Fruit fly (Drosophila melanogaster) whole organism, prepupa: Measurements from ENCODE around the gene crp.

Source experiments
- Blimp-1 ChIP-seq: fragments of 200-800 bp; sonication (Bioruptor generic); optimal IDR thresholded peaks from 3 replicates; lab custom pipeline; 2017; ENCODE audit warnings: missing biosample characterization, missing genetic modification characterization, mild to moderate bottlenecking, moderate library complexity, missing genetic modification reagents
- CG10631 ChIP-seq: fragments of 200-800 bp; sonication (Bioruptor generic); optimal IDR thresholded peaks from 2 replicates; lab custom pipeline; 2016; ENCODE audit warnings: missing biosample characterization, missing genetic modification characterization
- CG10669 ChIP-seq: fragments of 200-800 bp; sonication (Bioruptor generic); optimal IDR thresholded peaks from 3 replicates; lab custom pipeline; 2018; ENCODE audit warnings: missing biosample characterization, mild to moderate bottlenecking, missing genetic modification characterization, moderate library complexity
- CG11294 ChIP-seq: fragments of 200-800 bp; sonication (Bioruptor generic); IDR thresholded peaks from 2 replicates; pipeline ENCODE4 v1.3.6; 2022; ENCODE audit warnings: missing biosample characterization, missing genetic modification characterization
- CG11762 ChIP-seq: fragments of 200-800 bp; sonication (Bioruptor generic); optimal IDR thresholded peaks from 3 replicates; lab custom pipeline; 2016; ENCODE audit warnings: missing biosample characterization, missing genetic modification characterization; ENCODE audit not compliant: insufficient read depth
- CG15336 ChIP-seq: fragments of 200-800 bp; sonication (Bioruptor generic); IDR thresholded peaks from 2 replicates; pipeline ENCODE4 v1.3.6; 2022; ENCODE audit warnings: missing biosample characterization, missing genetic modification characterization
- CG1621 ChIP-seq: fragments of 200-800 bp; sonication (Bioruptor generic); optimal IDR thresholded peaks from 3 replicates; lab custom pipeline; 2018; ENCODE audit warnings: missing biosample characterization, mild to moderate bottlenecking, missing genetic modification characterization
- CG3032 ChIP-seq: fragments of 200-800 bp; optimal IDR thresholded peaks from 2 replicates; lab custom pipeline; 2019; ENCODE audit warnings: missing biosample characterization, mild to moderate bottlenecking, missing genetic modification characterization, moderate library complexity
- CG31627 ChIP-seq: fragments of 200-800 bp; sonication (Bioruptor generic); optimal IDR thresholded peaks from 3 replicates; lab custom pipeline; 2016; ENCODE audit warnings: missing biosample characterization, missing genetic modification characterization
- CG32006 ChIP-seq: fragments of 200-800 bp; sonication (Bioruptor generic); optimal IDR thresholded peaks from 3 replicates; lab custom pipeline; 2017; ENCODE audit warnings: missing biosample characterization, mild to moderate bottlenecking, missing genetic modification characterization
- CG34406 ChIP-seq: fragments of 200-800 bp; sonication (Bioruptor generic); optimal IDR thresholded peaks from 3 replicates; lab custom pipeline; 2016; ENCODE audit warnings: missing biosample characterization, missing genetic modification characterization
- CG3919 ChIP-seq: fragments of 200-800 bp; sonication (Bioruptor generic); optimal IDR thresholded peaks from 3 replicates; lab custom pipeline; 2016; ENCODE audit warnings: missing biosample characterization, missing genetic modification characterization
- CG6163 ChIP-seq: fragments of 200-800 bp; sonication (Bioruptor generic); IDR thresholded peaks from 3 replicates; pipeline ENCODE4 v1.3.6; 2022; ENCODE audit warnings: missing biosample characterization, missing genetic modification characterization
- CG6808 ChIP-seq: fragments of 200-800 bp; sonication (Bioruptor generic); optimal IDR thresholded peaks from 3 replicates; lab custom pipeline; 2017; ENCODE audit warnings: missing biosample characterization, missing genetic modification characterization, mild to moderate bottlenecking, moderate library complexity, missing genetic modification reagents
- CG6854 ChIP-seq: fragments of 200-800 bp; sonication (Bioruptor generic); optimal IDR thresholded peaks from 2 replicates; lab custom pipeline; 2017; ENCODE audit warnings: missing biosample characterization, mild to moderate bottlenecking, missing genetic modification characterization
- CG7368 ChIP-seq: fragments of 200-800 bp; sonication (Bioruptor generic); optimal IDR thresholded peaks from 3 replicates; lab custom pipeline; 2016; ENCODE audit warnings: missing biosample characterization, missing genetic modification characterization
- CG8119 ChIP-seq: fragments of 200-800 bp; sonication (Bioruptor generic); IDR thresholded peaks from 3 replicates; pipeline ENCODE4 v1.3.6; 2022; ENCODE audit warnings: missing biosample characterization, missing genetic modification characterization
- CG8319 ChIP-seq: fragments of 200-800 bp; sonication (Bioruptor generic); optimal IDR thresholded peaks from 3 replicates; lab custom pipeline; 2016; ENCODE audit warnings: missing biosample characterization, missing genetic modification characterization
- CG8632 ChIP-seq: fragments of 200-800 bp; sonication (Bioruptor generic); optimal IDR thresholded peaks from 3 replicates; lab custom pipeline; 2016; ENCODE audit warnings: missing biosample characterization, missing genetic modification characterization
- CG9139 ChIP-seq: fragments of 200-800 bp; sonication (Bioruptor generic); optimal IDR thresholded peaks from 3 replicates; lab custom pipeline; 2017; ENCODE audit warnings: missing biosample characterization, mild to moderate bottlenecking, missing genetic modification characterization
- Eip75B ChIP-seq: fragments of 200-800 bp; sonication (Bioruptor generic); optimal IDR thresholded peaks from 3 replicates; lab custom pipeline; 2016; ENCODE audit warnings: missing biosample characterization, missing genetic modification characterization
- Eip78C ChIP-seq: fragments of 200-800 bp; sonication (Bioruptor generic); peaks from one replicate; lab custom pipeline; 2016; ENCODE audit warnings: missing biosample characterization, missing genetic modification characterization
- Eip93F ChIP-seq: fragments of 200-800 bp; sonication (Bioruptor generic); optimal IDR thresholded peaks from 2 replicates; lab custom pipeline; 2016; ENCODE audit warnings: missing biosample characterization, mild to moderate bottlenecking, missing genetic modification characterization
- Ets21C ChIP-seq: fragments of 200-800 bp; sonication (Bioruptor generic); optimal IDR thresholded peaks from 3 replicates; lab custom pipeline; 2016; ENCODE audit warnings: missing biosample characterization, missing genetic modification characterization
- Ets96B ChIP-seq: fragments of 200-800 bp; optimal IDR thresholded peaks from 2 replicates; lab custom pipeline; 2019; ENCODE audit warnings: missing biosample characterization, mild to moderate bottlenecking, missing genetic modification characterization, moderate library complexity
- Gug ChIP-seq: fragments of 200-800 bp; sonication (Bioruptor generic); IDR thresholded peaks from 2 replicates; pipeline ENCODE4 v1.3.6; 2022; ENCODE audit warnings: missing biosample characterization, missing genetic modification characterization
- Hr38 ChIP-seq: sonication (Bioruptor generic); optimal IDR thresholded peaks from 2 replicates; lab custom pipeline; 2016; ENCODE audit warnings: missing biosample characterization, missing genetic modification characterization
- Hr39 ChIP-seq: fragments of 200-800 bp; sonication (Bioruptor generic); optimal IDR thresholded peaks from 2 replicates; lab custom pipeline; 2016; ENCODE audit warnings: missing biosample characterization, missing genetic modification characterization
- Hr4 ChIP-seq: fragments of 200-800 bp; sonication (Bioruptor generic); optimal IDR thresholded peaks from 3 replicates; lab custom pipeline; 2016; ENCODE audit warnings: missing biosample characterization, missing genetic modification characterization
- OdsH ChIP-seq: fragments of 200-800 bp; sonication (Bioruptor generic); optimal IDR thresholded peaks from 3 replicates; lab custom pipeline; 2016; ENCODE audit warnings: missing biosample characterization, missing genetic modification characterization
- Smox ChIP-seq: fragments of 200-800 bp; sonication (Bioruptor generic); optimal IDR thresholded peaks from 3 replicates; lab custom pipeline; 2016; ENCODE audit warnings: missing biosample characterization, missing genetic modification characterization
- Sox102F ChIP-seq: fragments of 200-800 bp; sonication (Bioruptor generic); optimal IDR thresholded peaks from 2 replicates; lab custom pipeline; 2016; ENCODE audit warnings: missing biosample characterization, mild to moderate bottlenecking, missing genetic modification characterization
- Sox14 ChIP-seq: fragments of 200-800 bp; sonication (Bioruptor generic); optimal IDR thresholded peaks from 3 replicates; lab custom pipeline; 2016; ENCODE audit warnings: missing biosample characterization, missing genetic modification characterization
- achi ChIP-seq: fragments of 200-800 bp; sonication (Bioruptor generic); optimal IDR thresholded peaks from 3 replicates; lab custom pipeline; 2016; ENCODE audit warnings: missing biosample characterization, missing genetic modification characterization
- acj6 ChIP-seq: fragments of 200-800 bp; sonication (Bioruptor generic); optimal IDR thresholded peaks from 3 replicates; lab custom pipeline; 2016; ENCODE audit warnings: missing biosample characterization, missing genetic modification characterization
- cyc ChIP-seq: fragments of 200-800 bp; sonication (Bioruptor generic); optimal IDR thresholded peaks from 3 replicates; lab custom pipeline; 2016; ENCODE audit warnings: missing biosample characterization, missing genetic modification characterization
- dac ChIP-seq: fragments of 200-800 bp; sonication (Bioruptor generic); optimal IDR thresholded peaks from 2 replicates; lab custom pipeline; 2017; ENCODE audit warnings: missing biosample characterization, mild to moderate bottlenecking, missing genetic modification characterization
- dsx ChIP-seq: fragments of 200-800 bp; optimal IDR thresholded peaks from 3 replicates; lab custom pipeline; 2019; ENCODE audit warnings: missing biosample characterization, mild to moderate bottlenecking, missing genetic modification characterization, moderate library complexity; ENCODE audit not compliant: poor library complexity, severe bottlenecking
- eg ChIP-seq: fragments of 200-800 bp; sonication (Bioruptor generic); IDR thresholded peaks from 3 replicates; pipeline ENCODE4 v1.3.6; 2022; ENCODE audit warnings: missing biosample characterization, missing genetic modification characterization
- esn ChIP-seq: fragments of 200-800 bp; sonication (Bioruptor generic); optimal IDR thresholded peaks from 2 replicates; lab custom pipeline; 2016; ENCODE audit warnings: missing biosample characterization, mild to moderate bottlenecking, missing genetic modification characterization, moderate library complexity
- fd59A ChIP-seq: fragments of 200-800 bp; sonication (Bioruptor generic); optimal IDR thresholded peaks from 2 replicates; lab custom pipeline; 2017; ENCODE audit warnings: missing biosample characterization, mild to moderate bottlenecking, missing genetic modification characterization, missing genetic modification reagents
- fkh ChIP-seq: fragments of 200-800 bp; sonication (Bioruptor generic); optimal IDR thresholded peaks from 3 replicates; lab custom pipeline; 2017; ENCODE audit warnings: missing biosample characterization, mild to moderate bottlenecking, missing genetic modification characterization, moderate library complexity
- lz ChIP-seq: fragments of 200-800 bp; sonication (Bioruptor generic); optimal IDR thresholded peaks from 3 replicates; lab custom pipeline; 2016; ENCODE audit warnings: missing biosample characterization, missing genetic modification characterization
- pdm3 ChIP-seq: fragments of 200-800 bp; sonication (Bioruptor generic); optimal IDR thresholded peaks from 3 replicates; lab custom pipeline; 2016; ENCODE audit warnings: missing biosample characterization, missing genetic modification characterization
- salr ChIP-seq, 2 experiments: fragments of 200-800 bp; sonication (Bioruptor generic); optimal IDR thresholded peaks; 3 replicates each; lab custom pipeline; 2016 to 2018; ENCODE audit warnings: missing biosample characterization in 2 of 2, missing genetic modification characterization in 2 of 2, mild to moderate bottlenecking in 1 of 2
- spab ChIP-seq: fragments of 200-800 bp; sonication (Bioruptor generic); optimal IDR thresholded peaks from 2 replicates; lab custom pipeline; 2017; ENCODE audit warnings: missing biosample characterization, mild to moderate bottlenecking, missing genetic modification characterization, missing genetic modification reagents
- svp ChIP-seq: fragments of 200-800 bp; sonication (Bioruptor generic); peaks from one replicate; lab custom pipeline; 2016; ENCODE audit warnings: missing biosample characterization, missing genetic modification characterization
- vri ChIP-seq: fragments of 200-800 bp; sonication (Bioruptor generic); optimal IDR thresholded peaks from 3 replicates; lab custom pipeline; 2016; ENCODE audit warnings: missing biosample characterization, mild to moderate bottlenecking, missing genetic modification characterization

Gene crp

dm6 chr2L:16326892-16327291 is 39.4 kb upstream of the crp start, which contains the start of gene CG4278:
Gene CG4278 (plus strand): TSS chr2L:16327069.
- TF ChIP-seq pdm3 (no peak), CG8319 (no peak), CG7368 (GFP tag; lab: Kevin White, UChicago) (no peak), svp (GFP tag; lab: Kevin White, UChicago) (no peak), CG6163 (GFP tag; lab: Robert Waterston, UW) (no peak)

- TF ChIP-seq Sox14 (peak; percentile 94), CG6808 (GFP tag; lab: Kevin White, UChicago) (peak; percentile 68), Ets21C (peak; percentile 92), CG10669 (GFP tag; lab: Kevin White, UChicago) (peak; percentile 85), Hr38 (peak; percentile 59), Hr39 (peak; percentile 94), vri (GFP tag; lab: Kevin White, UChicago) (peak; percentile 84), spab (peak; percentile 69), CG34406 (GFP tag; lab: Kevin White, UChicago) (peak; percentile 92), dsx (GFP tag; lab: Kevin White, UChicago) (peak; percentile 85), Gug (GFP tag; lab: Robert Waterston, UW) (peak; percentile 91), CG31627 (GFP tag; lab: Kevin White, UChicago) (peak; percentile 97), dac (GFP tag; lab: Kevin White, UChicago) (peak; percentile 87), Eip78C (peak; percentile 98), CG15336 (GFP tag; lab: Robert Waterston, UW) (peak; percentile 93), Eip93F (GFP tag; lab: Kevin White, UChicago) (peak; percentile 91), CG9139 (peak; percentile 37), CG11762 (GFP tag; lab: Kevin White, UChicago) (peak; percentile 63), fkh (GFP tag; lab: Kevin White, UChicago) (peak; percentile 83), CG3032 (peak; percentile 88), Smox (GFP tag; lab: Kevin White, UChicago) (peak; percentile 95), CG10631 (GFP tag; lab: Kevin White, UChicago) (peak; percentile 93), fd59A (GFP tag; lab: Kevin White, UChicago) (peak; percentile 86), Blimp-1 (GFP tag; lab: Kevin White, UChicago) (peak; percentile 23), CG3919 (GFP tag; lab: Kevin White, UChicago) (peak; percentile 89), esn (GFP tag; lab: Kevin White, UChicago) (peak; percentile 95), cyc (peak; percentile 94), lz (GFP tag; lab: Kevin White, UChicago) (peak; percentile 96), CG8319 (peak; percentile 87), svp (GFP tag; lab: Kevin White, UChicago) (peak; percentile 94), Hr4 (GFP tag; lab: Kevin White, UChicago) (peak; percentile 96), CG32006 (GFP tag; lab: Kevin White, UChicago) (peak; percentile 92), CG1621 (tag; lab: Kevin White, UChicago) (peak; percentile 68), achi (peak; percentile 92), pdm3 (peak; percentile 94), CG8119 (GFP tag; lab: Robert Waterston, UW) (peak; percentile 92), CG6854 (GFP tag; lab: Kevin White, UChicago) (peak; percentile 49), Eip75B (GFP tag; lab: Kevin White, UChicago) (peak; percentile 95), salr (GFP tag; optimal IDR thresholded peaks at IDR 0.05; lab: Kevin White, UChicago) (peak; percentile 81), Sox102F (GFP tag; lab: Kevin White, UChicago) (peak; percentile 92), eg (GFP tag; lab: Robert Waterston, UW) (peak; percentile 92), acj6 (GFP tag; lab: Kevin White, UChicago) (peak; percentile 93), CG8632 (GFP tag; lab: Kevin White, UChicago) (peak; percentile 88), Ets96B (tag; lab: Kevin White, UChicago) (peak; percentile 93), OdsH (GFP tag; lab: Kevin White, UChicago) (peak; percentile 94), CG11294 (GFP tag; lab: Robert Waterston, UW) (peak; percentile 86), CG6163 (GFP tag; lab: Robert Waterston, UW) (peak; percentile 94)
Observed at dm6 chr2L:16325515-16326257, 38.2 kb upstream of the crp start, which contains the start of gene cact. Gene cact (minus strand): TSS chr2L:16326207.
